Fruit fly (Drosophila melanogaster) whole organism, embryonic: ENCODE results near the gene Tsp74F.

Experiments
- Antp ChIP-seq: fragments of 200-800 bp; sonication (Bioruptor generic); optimal IDR thresholded peaks from 3 replicates; lab custom pipeline; 2016; ENCODE audit warnings: missing biosample characterization, missing genetic modification characterization
- CG10543 ChIP-seq: fragments of 200-800 bp; sonication (Bioruptor generic); optimal IDR thresholded peaks from 3 replicates; lab custom pipeline; 2017; ENCODE audit warnings: missing biosample characterization, mild to moderate bottlenecking, missing genetic modification characterization, moderate library complexity
- CG11723 ChIP-seq: fragments of 200-800 bp; sonication (Bioruptor generic); optimal IDR thresholded peaks from 2 replicates; lab custom pipeline; 2017; ENCODE audit warnings: missing biosample characterization, mild to moderate bottlenecking, missing genetic modification characterization
- CG12155 ChIP-seq: fragments of 200-800 bp; sonication (Bioruptor generic); optimal IDR thresholded peaks from 3 replicates; lab custom pipeline; 2016; ENCODE audit warnings: missing biosample characterization, missing genetic modification characterization
- CG13287 ChIP-seq: fragments of 200-800 bp; sonication (Bioruptor generic); IDR thresholded peaks from 2 replicates; pipeline ENCODE4 v1.3.6; 2022; ENCODE audit warnings: missing biosample characterization, missing genetic modification characterization; ENCODE audit not compliant: partially characterized antibody
- CG14441 ChIP-seq: fragments of 200-800 bp; sonication (Bioruptor generic); IDR thresholded peaks from 2 replicates; pipeline ENCODE4 v1.3.6; 2022; ENCODE audit warnings: missing biosample characterization, missing genetic modification characterization
- CG14860 ChIP-seq: fragments of 200-800 bp; sonication (Bioruptor generic); IDR thresholded peaks from 3 replicates; pipeline ENCODE4 v1.3.6; 2022; ENCODE audit warnings: missing biosample characterization, missing genetic modification characterization; ENCODE audit not compliant: partially characterized antibody
- CG16815 ChIP-seq: fragments of 200-800 bp; sonication (Bioruptor generic); optimal IDR thresholded peaks from 3 replicates; lab custom pipeline; 2017; ENCODE audit warnings: missing biosample characterization, mild to moderate bottlenecking, missing genetic modification characterization
- CG1792 ChIP-seq: fragments of 200-800 bp; sonication (Bioruptor generic); optimal IDR thresholded peaks from 2 replicates; lab custom pipeline; 2016; ENCODE audit warnings: missing biosample characterization, missing genetic modification characterization
- CG2129 ChIP-seq: fragments of 200-800 bp; sonication (Bioruptor generic); IDR thresholded peaks from 2 replicates; pipeline ENCODE4 v1.3.6; 2022; ENCODE audit warnings: missing biosample characterization, missing genetic modification characterization; ENCODE audit not compliant: partially characterized antibody
- CG2875 ChIP-seq: fragments of 200-800 bp; sonication (Bioruptor generic); optimal IDR thresholded peaks from 2 replicates; lab custom pipeline; 2017; ENCODE audit warnings: missing biosample characterization, mild to moderate bottlenecking, missing genetic modification characterization, missing genetic modification reagents
- CG34224 ChIP-seq: fragments of 200-800 bp; sonication (Bioruptor generic); IDR thresholded peaks from 3 replicates; pipeline ENCODE4 v1.3.6; 2022; ENCODE audit warnings: missing biosample characterization, missing genetic modification characterization; ENCODE audit not compliant: partially characterized antibody
- CG42726 ChIP-seq: fragments of 200-800 bp; sonication (Bioruptor generic); IDR thresholded peaks from 2 replicates; pipeline ENCODE4 v1.3.6; 2022; ENCODE audit warnings: missing biosample characterization, missing genetic modification characterization; ENCODE audit not compliant: partially characterized antibody
- CG4617 ChIP-seq: fragments of 200-800 bp; sonication (Bioruptor generic); optimal IDR thresholded peaks from 3 replicates; lab custom pipeline; 2016; ENCODE audit warnings: missing biosample characterization, missing genetic modification characterization, borderline replicate concordance
- CG4707 ChIP-seq: fragments of 200-800 bp; sonication (Bioruptor generic); optimal IDR thresholded peaks from 2 replicates; lab custom pipeline; 2018; ENCODE audit warnings: missing biosample characterization, mild to moderate bottlenecking, missing genetic modification characterization, moderate library complexity
- CG4820 ChIP-seq: fragments of 200-800 bp; sonication (Bioruptor generic); optimal IDR thresholded peaks from 3 replicates; lab custom pipeline; 2016; ENCODE audit warnings: missing biosample characterization, missing genetic modification characterization
- CG4854 ChIP-seq: fragments of 200-800 bp; sonication (Bioruptor generic); optimal IDR thresholded peaks from 2 replicates; lab custom pipeline; 2016; ENCODE audit warnings: missing biosample characterization, missing genetic modification characterization, inconsistent platforms
- CG5245 ChIP-seq: fragments of 200-800 bp; sonication (Bioruptor generic); optimal IDR thresholded peaks from 3 replicates; lab custom pipeline; 2016; ENCODE audit warnings: missing biosample characterization, missing genetic modification characterization
- CG6254 ChIP-seq: fragments of 200-800 bp; sonication (Bioruptor generic); optimal IDR thresholded peaks from 3 replicates; lab custom pipeline; 2017; ENCODE audit warnings: mild to moderate bottlenecking, missing biosample characterization, missing genetic modification reagents, missing genetic modification characterization
- CG6791 ChIP-seq: fragments of 200-800 bp; sonication (Bioruptor generic); IDR thresholded peaks from 3 replicates; pipeline ENCODE4 v1.3.6; 2022; ENCODE audit warnings: missing biosample characterization, missing genetic modification characterization; ENCODE audit not compliant: partially characterized antibody
- CG6854 ChIP-seq: fragments of 200-800 bp; sonication (Bioruptor generic); optimal IDR thresholded peaks from 3 replicates; lab custom pipeline; 2017; ENCODE audit warnings: missing biosample characterization, mild to moderate bottlenecking, missing genetic modification characterization
- CG8290 ChIP-seq, 3 experiments: fragments of 200-800 bp; sonication (Bioruptor generic); optimal IDR thresholded peaks; 2 replicates each; lab custom pipeline; 2016 to 2019; ENCODE audit warnings: missing biosample characterization in 3 of 3, missing genetic modification characterization in 3 of 3, mild to moderate bottlenecking in 2 of 3, moderate library complexity in 1 of 3
- Dbx ChIP-seq: fragments of 200-800 bp; sonication (Bioruptor generic); IDR thresholded peaks from 3 replicates; pipeline ENCODE4 v1.3.6; 2022; ENCODE audit warnings: missing biosample characterization, missing genetic modification characterization
- Deaf1 ChIP-seq: fragments of 200-800 bp; optimal IDR thresholded peaks from 3 replicates; lab custom pipeline; 2019; ENCODE audit warnings: missing biosample characterization, mild to moderate bottlenecking, missing genetic modification characterization, moderate library complexity
- Dll ChIP-seq: fragments of 200-800 bp; sonication (Bioruptor generic); IDR thresholded peaks from 4 replicates; pipeline ENCODE4 v1.3.6; 2022; ENCODE audit warnings: missing biosample characterization, missing genetic modification characterization; ENCODE audit not compliant: partially characterized antibody
- Lpt ChIP-seq: fragments of >200 bp; optimal IDR thresholded peaks from 2 replicates; lab custom pipeline; 2018; ENCODE audit warnings: missing biosample characterization, missing genetic modification characterization
- Max ChIP-seq: fragments of 200-800 bp; sonication (Bioruptor generic); optimal IDR thresholded peaks from 2 replicates; lab custom pipeline; 2016; ENCODE audit warnings: missing biosample characterization, mild to moderate bottlenecking, missing genetic modification characterization
- Myb ChIP-seq: fragments of 200-800 bp; sonication (Bioruptor generic); optimal IDR thresholded peaks from 2 replicates; lab custom pipeline; 2016; ENCODE audit warnings: missing biosample characterization, missing genetic modification characterization
- Nf-YB ChIP-seq: fragments of 200-800 bp; sonication (Bioruptor generic); optimal IDR thresholded peaks from 3 replicates; lab custom pipeline; 2019; ENCODE audit warnings: missing biosample characterization, mild to moderate bottlenecking, missing genetic modification characterization, moderate library complexity
- NfI ChIP-seq: fragments of 200-800 bp; sonication (Bioruptor generic); optimal IDR thresholded peaks from 3 replicates; lab custom pipeline; 2018; ENCODE audit warnings: missing biosample characterization, mild to moderate bottlenecking, missing genetic modification characterization, moderate library complexity
- Scr ChIP-seq: fragments of 200-800 bp; sonication (Bioruptor generic); IDR thresholded peaks from 2 replicates; pipeline ENCODE4 v1.3.6; 2022; ENCODE audit warnings: missing biosample characterization, missing genetic modification characterization; ENCODE audit not compliant: partially characterized antibody
- YL-1 ChIP-seq: fragments of 200-800 bp; sonication (Bioruptor generic); optimal IDR thresholded peaks from 3 replicates; lab custom pipeline; 2017; ENCODE audit warnings: missing biosample characterization, mild to moderate bottlenecking, missing genetic modification characterization
- ato ChIP-seq: fragments of 200-800 bp; sonication (Bioruptor generic); IDR thresholded peaks from 2 replicates; pipeline ENCODE4 v1.3.6; 2022; ENCODE audit warnings: missing biosample characterization, missing genetic modification characterization; ENCODE audit not compliant: partially characterized antibody
- bab2 ChIP-seq: fragments of 200-800 bp; sonication (Bioruptor generic); optimal IDR thresholded peaks from 2 replicates; lab custom pipeline; 2016; ENCODE audit warnings: missing biosample characterization, missing genetic modification characterization
- bcd ChIP-seq: fragments of 200-800 bp; sonication (Bioruptor generic); optimal IDR thresholded peaks from 2 replicates; lab custom pipeline; 2017; ENCODE audit warnings: missing biosample characterization, mild to moderate bottlenecking, missing genetic modification characterization
- bigmax ChIP-seq: fragments of 200-800 bp; sonication (Bioruptor generic); optimal IDR thresholded peaks from 2 replicates; lab custom pipeline; 2018; ENCODE audit warnings: missing biosample characterization, mild to moderate bottlenecking, missing genetic modification characterization
- danr ChIP-seq: fragments of 200-800 bp; sonication (Bioruptor generic); IDR thresholded peaks from 2 replicates; pipeline ENCODE4 v1.3.6; 2022; ENCODE audit warnings: missing biosample characterization, missing genetic modification characterization
- disco-r ChIP-seq: fragments of 200-800 bp; sonication (Bioruptor generic); optimal IDR thresholded peaks from 2 replicates; lab custom pipeline; 2016; ENCODE audit warnings: missing biosample characterization, missing genetic modification characterization
- esg ChIP-seq: fragments of 200-800 bp; sonication (Bioruptor generic); conservative IDR thresholded peaks from 2 replicates; pipeline ENCODE4 v1.3.6; 2022; ENCODE audit warnings: missing biosample characterization, missing genetic modification characterization
- fd3F ChIP-seq: fragments of 200-800 bp; sonication (Bioruptor generic); optimal IDR thresholded peaks from 2 replicates; lab custom pipeline; 2018; ENCODE audit warnings: missing biosample characterization, mild to moderate bottlenecking, missing genetic modification characterization, moderate library complexity
- gt ChIP-seq: fragments of 200-800 bp; sonication (Bioruptor generic); IDR thresholded peaks from 2 replicates; pipeline ENCODE4 v1.3.6; 2022; ENCODE audit warnings: missing biosample characterization, missing genetic modification characterization
- h ChIP-seq: fragments of >200 bp; optimal IDR thresholded peaks from 2 replicates; lab custom pipeline; 2017
- hbn ChIP-seq: fragments of 200-800 bp; sonication (Bioruptor generic); IDR thresholded peaks from 2 replicates; pipeline ENCODE4 v1.3.6; 2022; ENCODE audit warnings: missing biosample characterization, missing genetic modification characterization; ENCODE audit not compliant: partially characterized antibody
- pnt ChIP-seq: fragments of 200-800 bp; sonication (Bioruptor generic); optimal IDR thresholded peaks from 3 replicates; lab custom pipeline; 2016; ENCODE audit warnings: missing biosample characterization, missing genetic modification characterization
- rib ChIP-seq: fragments of 200-800 bp; sonication (Bioruptor generic); IDR thresholded peaks from 2 replicates; pipeline ENCODE4 v1.3.6; 2022; ENCODE audit warnings: missing biosample characterization, missing genetic modification characterization
- ro ChIP-seq: fragments of 200-800 bp; sonication (Bioruptor generic); IDR thresholded peaks from 2 replicates; pipeline ENCODE4 v1.3.6; 2022; ENCODE audit warnings: missing biosample characterization, missing genetic modification characterization
- sc ChIP-seq, 3 experiments: fragments of >200 bp in 2 of 3; fragments of 200-800 bp in 1 of 3; sonication (Bioruptor generic) in 1 of 3; optimal IDR thresholded peaks; 2 replicates in 2 of 3; 3 replicates in 1 of 3; lab custom pipeline; 2017; ENCODE audit warnings: mild to moderate bottlenecking in 1 of 3, missing biosample characterization in 1 of 3, missing genetic modification characterization in 1 of 3, missing genetic modification reagents in 1 of 3
- shn ChIP-seq: fragments of 200-800 bp; sonication (Bioruptor generic); optimal IDR thresholded peaks from 3 replicates; lab custom pipeline; 2016; ENCODE audit warnings: missing biosample characterization, missing genetic modification characterization
- so ChIP-seq: fragments of 200-800 bp; sonication (Bioruptor generic); IDR thresholded peaks from 3 replicates; pipeline ENCODE4 v1.3.6; 2022; ENCODE audit warnings: missing biosample characterization, missing genetic modification characterization
- toy ChIP-seq: fragments of 200-800 bp; sonication (Bioruptor generic); IDR thresholded peaks from 2 replicates; pipeline ENCODE4 v1.3.6; 2022; ENCODE audit warnings: missing biosample characterization, missing genetic modification characterization

The Tsp74F gene

dm6 chr3L:17846982-17847355, 48.7 kb downstream of the Tsp74F start (continued):
- TF ChIP-seq CG16815 (GFP tag; lab: Kevin White, UChicago), result no peak
- TF ChIP-seq CG2875 (GFP tag; lab: Kevin White, UChicago), result no peak
- TF ChIP-seq CG42726 (GFP tag; lab: Robert Waterston, UW), result peak; percentile 78
- no peak for TF ChIP-seq danr (GFP tag; lab: Robert Waterston, UW)
- TF ChIP-seq NfI, result no peak
- TF ChIP-seq CG11723 (GFP tag; lab: Kevin White, UChicago), result no peak
- no peak for TF ChIP-seq CG10543 (GFP tag; lab: Kevin White, UChicago)
- no peak for TF ChIP-seq so (GFP tag; lab: Robert Waterston, UW)
- no peak for TF ChIP-seq CG4820 (GFP tag; lab: Kevin White, UChicago)
- TF ChIP-seq rib (GFP tag; lab: Robert Waterston, UW), result no peak
- TF ChIP-seq CG1792 (GFP tag; lab: Kevin White, UChicago), result no peak
- TF ChIP-seq CG8290 (GFP tag; optimal IDR thresholded peaks at IDR 0.05; lab: Kevin White, UChicago), result no peak
- TF ChIP-seq CG8290 (tag; optimal IDR thresholded peaks at IDR 0.05; lab: Kevin White, UChicago), result peak in 1 of 2 experiments; percentile 64
- peak; percentile 10 for TF ChIP-seq shn (GFP tag; lab: Kevin White, UChicago)
- peak; percentile 74 for TF ChIP-seq Scr (GFP tag; lab: Robert Waterston, UW)
- TF ChIP-seq CG4617, result peak; percentile 91
- no peak for TF ChIP-seq CG6254 (GFP tag; lab: Kevin White, UChicago)
- no peak for TF ChIP-seq sc (optimal IDR thresholded peaks at IDR 0.05; lab: Kevin White, UChicago)
- TF ChIP-seq sc (GFP tag; optimal IDR thresholded peaks at IDR 0.05; lab: Kevin White, UChicago), result no peak
- TF ChIP-seq gt (GFP tag; lab: Robert Waterston, UW), result no peak
- peak; percentile 54 for TF ChIP-seq Myb (GFP tag; lab: Kevin White, UChicago)
- TF ChIP-seq Deaf1 (tag; lab: Kevin White, UChicago), result peak; percentile 36
- TF ChIP-seq toy (GFP tag; lab: Robert Waterston, UW), result no peak
- no peak for TF ChIP-seq Nf-YB (GFP tag; lab: Kevin White, UChicago)
- peak; percentile 76 for TF ChIP-seq Dll
- TF ChIP-seq CG14441 (GFP tag; lab: Robert Waterston, UW), result no peak
- peak; percentile 68 for TF ChIP-seq CG13287 (GFP tag; lab: Robert Waterston, UW)
- TF ChIP-seq CG14860 (GFP tag; lab: Robert Waterston, UW), result peak; percentile 29; the same call in 1 of the 3 replicates
- no peak for TF ChIP-seq Antp (GFP tag; lab: Kevin White, UChicago)
- no peak for TF ChIP-seq ro (GFP tag; lab: Robert Waterston, UW)
- no peak for TF ChIP-seq CG6854 (GFP tag; lab: Kevin White, UChicago)
- TF ChIP-seq hbn, result peak; percentile 52
- TF ChIP-seq bcd (GFP tag; lab: Kevin White, UChicago), result no peak
- no peak for TF ChIP-seq CG4707 (GFP tag; lab: Kevin White, UChicago)
- peak; percentile 68 for TF ChIP-seq CG34224 (GFP tag; lab: Robert Waterston, UW)
- TF ChIP-seq YL-1 (GFP tag; lab: Kevin White, UChicago), result peak; percentile 61
- TF ChIP-seq esg (GFP tag; lab: Robert Waterston, UW), result no peak
- no peak for TF ChIP-seq Max
- TF ChIP-seq CG12155 (GFP tag; lab: Kevin White, UChicago), result no peak
- no peak for TF ChIP-seq disco-r (GFP tag; lab: Kevin White, UChicago)
- no peak for TF ChIP-seq pnt
- no peak for TF ChIP-seq Lpt (GFP tag; lab: Kevin White, UChicago)
- TF ChIP-seq CG2129 (GFP tag; lab: Robert Waterston, UW), result peak; percentile 54
- TF ChIP-seq bigmax (GFP tag; lab: Kevin White, UChicago), result peak; percentile 75
- no peak for TF ChIP-seq CG5245 (GFP tag; lab: Kevin White, UChicago)
- TF ChIP-seq Dbx (GFP tag; lab: Robert Waterston, UW), result peak; percentile 6; the same call in 1 of the 3 replicates
- no peak for TF ChIP-seq fd3F (GFP tag; lab: Kevin White, UChicago)
- TF ChIP-seq CG4854 (GFP tag; lab: Kevin White, UChicago), result no peak
- TF ChIP-seq h, result no peak
- TF ChIP-seq ato (GFP tag; lab: Robert Waterston, UW), result peak; percentile 71
- TF ChIP-seq CG6791 (GFP tag; lab: Robert Waterston, UW), result peak; percentile 87
- TF ChIP-seq bab2, result no peak
